Fruit fly (Drosophila melanogaster) whole organism, embryonic: ENCODE results near the gene CG4218.
A peak's percentile ranks its signal among the peaks of the same experiment; 100 is the strongest.

Source experiments
- Aef1 ChIP-seq: fragments of 200-800 bp; sonication (Bioruptor generic); IDR thresholded peaks from 3 replicates; pipeline ENCODE4 v1.3.6; 2022; ENCODE audit warnings: missing biosample characterization, missing genetic modification characterization
- BtbVII ChIP-seq: fragments of 200-800 bp; sonication (Bioruptor generic); optimal IDR thresholded peaks from 3 replicates; lab custom pipeline; 2017; ENCODE audit warnings: missing biosample characterization, mild to moderate bottlenecking, missing genetic modification characterization
- CG13775 ChIP-seq: fragments of 200-800 bp; sonication (Bioruptor generic); optimal IDR thresholded peaks from 3 replicates; lab custom pipeline; 2017; ENCODE audit warnings: missing biosample characterization, mild to moderate bottlenecking, missing genetic modification characterization
- CG15269 ChIP-seq: fragments of 200-800 bp; sonication (Bioruptor generic); optimal IDR thresholded peaks from 2 replicates; lab custom pipeline; 2018; ENCODE audit warnings: missing biosample characterization, mild to moderate bottlenecking, missing genetic modification characterization, moderate library complexity
- CG1602 ChIP-seq: fragments of 200-800 bp; sonication (Bioruptor generic); optimal IDR thresholded peaks from 3 replicates; lab custom pipeline; 2016; ENCODE audit warnings: missing biosample characterization, missing genetic modification characterization
- CG17328 ChIP-seq: fragments of 200-800 bp; sonication (Bioruptor generic); IDR thresholded peaks from 2 replicates; pipeline ENCODE4 v1.3.6; 2022; ENCODE audit warnings: missing biosample characterization, missing genetic modification characterization
- CG17361 ChIP-seq: fragments of 200-800 bp; sonication (Bioruptor generic); IDR thresholded peaks from 3 replicates; pipeline ENCODE4 v1.3.6; 2022; ENCODE audit warnings: missing biosample characterization, missing genetic modification characterization
- CG2678 ChIP-seq: fragments of 200-800 bp; sonication (Bioruptor generic); optimal IDR thresholded peaks from 3 replicates; lab custom pipeline; 2019; ENCODE audit warnings: missing biosample characterization, mild to moderate bottlenecking, missing genetic modification characterization, moderate library complexity
- CG2875 ChIP-seq: fragments of 200-800 bp; sonication (Bioruptor generic); optimal IDR thresholded peaks from 2 replicates; lab custom pipeline; 2017; ENCODE audit warnings: missing biosample characterization, mild to moderate bottlenecking, missing genetic modification characterization, missing genetic modification reagents
- CG31224 ChIP-seq: fragments of 200-800 bp; sonication (Bioruptor generic); IDR thresholded peaks from 2 replicates; pipeline ENCODE4 v1.3.6; 2022; ENCODE audit warnings: missing biosample characterization, missing genetic modification characterization
- CG32532 ChIP-seq: fragments of 200-800 bp; sonication (Bioruptor generic); IDR thresholded peaks from 2 replicates; pipeline ENCODE4 v1.3.6; 2022; ENCODE audit warnings: missing biosample characterization, missing genetic modification characterization
- CG34376 ChIP-seq: fragments of 200-800 bp; sonication (Bioruptor generic); optimal IDR thresholded peaks from 2 replicates; lab custom pipeline; 2018; ENCODE audit warnings: missing biosample characterization, mild to moderate bottlenecking, missing genetic modification characterization
- CG4360 ChIP-seq: fragments of 200-800 bp; sonication (Bioruptor generic); IDR thresholded peaks from 2 replicates; pipeline ENCODE4 v1.3.6; 2022; ENCODE audit warnings: missing biosample characterization, missing genetic modification characterization
- CG6272 ChIP-seq: fragments of 200-800 bp; sonication (Bioruptor generic); IDR thresholded peaks from 2 replicates; pipeline ENCODE4 v1.3.6; 2022; ENCODE audit warnings: missing biosample characterization, missing genetic modification characterization
- CG7963 ChIP-seq: fragments of 200-800 bp; sonication (Bioruptor generic); IDR thresholded peaks from 3 replicates; pipeline ENCODE4 v1.3.6; 2022; ENCODE audit warnings: missing biosample characterization, missing genetic modification characterization; ENCODE audit not compliant: partially characterized antibody
- CG8281 ChIP-seq: fragments of 200-800 bp; sonication (Bioruptor generic); optimal IDR thresholded peaks from 2 replicates; lab custom pipeline; 2018; ENCODE audit warnings: missing biosample characterization, mild to moderate bottlenecking, missing genetic modification characterization, moderate library complexity
- CG8478 ChIP-seq: fragments of >200 bp; optimal IDR thresholded peaks from 2 replicates; lab custom pipeline; 2018
- CG9609 ChIP-seq: fragments of 200-800 bp; sonication (Bioruptor generic); optimal IDR thresholded peaks from 3 replicates; lab custom pipeline; 2016; ENCODE audit warnings: missing biosample characterization, missing genetic modification characterization
- CHES-1-like ChIP-seq: fragments of 200-800 bp; sonication (Bioruptor generic); optimal IDR thresholded peaks from 2 replicates; lab custom pipeline; 2016; ENCODE audit warnings: missing biosample characterization, missing genetic modification characterization
- CkIIα-i1 ChIP-seq: fragments of 200-800 bp; sonication (Bioruptor generic); IDR thresholded peaks from 2 replicates; pipeline ENCODE4 v1.3.6; 2022; ENCODE audit warnings: missing biosample characterization, missing genetic modification characterization
- D ChIP-seq, 2 experiments: fragments of 200-800 bp in 1 of 2; fragments of >200 bp in 1 of 2; sonication (Bioruptor generic) in 1 of 2; optimal IDR thresholded peaks; 2 replicates in 1 of 2; 3 replicates in 1 of 2; lab custom pipeline; 2017; ENCODE audit warnings: mild to moderate bottlenecking in 1 of 2, missing biosample characterization in 1 of 2, missing genetic modification characterization in 1 of 2, missing genetic modification reagents in 1 of 2
- D19A ChIP-seq: fragments of 200-800 bp; optimal IDR thresholded peaks from 3 replicates; lab custom pipeline; 2019; ENCODE audit warnings: missing biosample characterization, mild to moderate bottlenecking, missing genetic modification characterization, moderate library complexity
- H2.0 ChIP-seq: fragments of 200-800 bp; sonication (Bioruptor generic); IDR thresholded peaks from 2 replicates; pipeline ENCODE4 v1.3.6; 2022; ENCODE audit warnings: missing biosample characterization, missing genetic modification characterization
- Kr ChIP-seq: fragments of 200-800 bp; sonication (Bioruptor generic); optimal IDR thresholded peaks from 2 replicates; lab custom pipeline; 2017; ENCODE audit warnings: missing biosample characterization, mild to moderate bottlenecking, missing genetic modification characterization
- MBD-R2 ChIP-seq: fragments of 200-800 bp; sonication (Bioruptor generic); IDR thresholded peaks from 2 replicates; pipeline ENCODE4 v1.3.6; 2022; ENCODE audit warnings: missing biosample characterization, missing genetic modification characterization
- Mes4 ChIP-seq: fragments of 200-800 bp; sonication (Bioruptor generic); optimal IDR thresholded peaks from 2 replicates; lab custom pipeline; 2016; ENCODE audit warnings: missing biosample characterization, missing genetic modification characterization
- Myb ChIP-seq: fragments of 200-800 bp; sonication (Bioruptor generic); optimal IDR thresholded peaks from 2 replicates; lab custom pipeline; 2016; ENCODE audit warnings: missing biosample characterization, missing genetic modification characterization
- TFAM ChIP-seq: fragments of 200-800 bp; sonication (Bioruptor generic); optimal IDR thresholded peaks from 2 replicates; lab custom pipeline; 2017; ENCODE audit warnings: missing biosample characterization, missing genetic modification characterization, inconsistent platforms
- Taf1 ChIP-seq: fragments of 200-800 bp; sonication (Bioruptor generic); IDR thresholded peaks from 2 replicates; pipeline ENCODE4 v1.3.6; 2022; ENCODE audit warnings: missing biosample characterization, missing genetic modification characterization
- YL-1 ChIP-seq: fragments of 200-800 bp; sonication (Bioruptor generic); optimal IDR thresholded peaks from 3 replicates; lab custom pipeline; 2017; ENCODE audit warnings: missing biosample characterization, mild to moderate bottlenecking, missing genetic modification characterization
- ap ChIP-seq: fragments of 200-800 bp; sonication (Bioruptor generic); IDR thresholded peaks from 2 replicates; pipeline ENCODE4 v1.3.6; 2022; ENCODE audit warnings: missing biosample characterization, missing genetic modification characterization
- ase ChIP-seq: fragments of 200-800 bp; sonication (Bioruptor generic); IDR thresholded peaks from 3 replicates; pipeline ENCODE4 v1.3.6; 2022; ENCODE audit warnings: missing biosample characterization, missing genetic modification characterization
- cad ChIP-seq: fragments of >200 bp; optimal IDR thresholded peaks from 2 replicates; lab custom pipeline; 2017; ENCODE audit warnings: missing biosample characterization, missing genetic modification characterization
- cg ChIP-seq: fragments of 200-800 bp; sonication (Bioruptor generic); optimal IDR thresholded peaks from 3 replicates; lab custom pipeline; 2019; ENCODE audit warnings: missing biosample characterization, mild to moderate bottlenecking, missing genetic modification characterization, moderate library complexity
- ci ChIP-seq: fragments of 200-800 bp; sonication (Bioruptor generic); IDR thresholded peaks from 3 replicates; pipeline ENCODE4 v1.3.6; 2022; ENCODE audit warnings: missing biosample characterization, missing genetic modification characterization
- dati ChIP-seq: fragments of 200-800 bp; sonication (Bioruptor generic); IDR thresholded peaks from 2 replicates; pipeline ENCODE4 v1.3.6; 2022; ENCODE audit warnings: missing biosample characterization, missing genetic modification characterization
- dysf ChIP-seq: fragments of 200-800 bp; sonication (Bioruptor generic); IDR thresholded peaks from 3 replicates; pipeline ENCODE4 v1.3.6; 2022; ENCODE audit warnings: missing biosample characterization, missing genetic modification characterization
- ems ChIP-seq: fragments of 200-800 bp; sonication (Bioruptor generic); optimal IDR thresholded peaks from 3 replicates; lab custom pipeline; 2016; ENCODE audit warnings: missing biosample characterization, missing genetic modification characterization
- eyg ChIP-seq: fragments of 200-800 bp; sonication (Bioruptor generic); optimal IDR thresholded peaks from 3 replicates; lab custom pipeline; 2016; ENCODE audit warnings: missing biosample characterization, missing genetic modification characterization
- fu2 ChIP-seq: fragments of 200-800 bp; sonication (Bioruptor generic); optimal IDR thresholded peaks from 2 replicates; lab custom pipeline; 2016; ENCODE audit warnings: missing biosample characterization, missing genetic modification characterization
- jumu ChIP-seq: fragments of 200-800 bp; sonication (Bioruptor generic); optimal IDR thresholded peaks from 3 replicates; lab custom pipeline; 2016; ENCODE audit warnings: missing biosample characterization, missing genetic modification characterization
- ken ChIP-seq: fragments of 200-800 bp; sonication (Bioruptor generic); IDR thresholded peaks from 3 replicates; pipeline ENCODE4 v1.3.6; 2022; ENCODE audit warnings: missing biosample characterization, missing genetic modification characterization
- kni ChIP-seq: fragments of 200-800 bp; sonication (Bioruptor generic); optimal IDR thresholded peaks from 3 replicates; lab custom pipeline; 2017; ENCODE audit warnings: mild to moderate bottlenecking, missing biosample characterization, missing genetic modification reagents, missing genetic modification characterization
- luna ChIP-seq: fragments of 200-800 bp; sonication (Bioruptor generic); optimal IDR thresholded peaks from 2 replicates; lab custom pipeline; 2016; ENCODE audit warnings: missing biosample characterization, missing genetic modification characterization
- maf-S ChIP-seq: fragments of 200-800 bp; sonication (Bioruptor generic); optimal IDR thresholded peaks from 2 replicates; lab custom pipeline; 2016; ENCODE audit warnings: missing biosample characterization, missing genetic modification characterization
- odd ChIP-seq: fragments of 200-800 bp; sonication (Bioruptor generic); optimal IDR thresholded peaks from 2 replicates; lab custom pipeline; 2017; ENCODE audit warnings: missing biosample characterization, mild to moderate bottlenecking, missing genetic modification characterization
- pita ChIP-seq: fragments of 200-800 bp; sonication (Bioruptor generic); optimal IDR thresholded peaks from 2 replicates; lab custom pipeline; 2017; ENCODE audit warnings: missing biosample characterization, mild to moderate bottlenecking, missing genetic modification characterization
- prd ChIP-seq, 3 experiments: fragments of >200 bp in 2 of 3; fragments of 200-800 bp in 1 of 3; sonication (Bioruptor generic) in 1 of 3; optimal IDR thresholded peaks in 2 of 3; IDR thresholded peaks in 1 of 3; 2 replicates in 2 of 3; 3 replicates in 1 of 3; pipeline versions ENCODE4 v1.3.6 to Lab custom; 2017 to 2022; ENCODE audit warnings: missing biosample characterization in 1 of 3, missing genetic modification characterization in 1 of 3
- psq ChIP-seq: fragments of 200-800 bp; sonication (Bioruptor generic); optimal IDR thresholded peaks from 2 replicates; lab custom pipeline; 2017; ENCODE audit warnings: missing biosample characterization, missing genetic modification characterization

CG4218 gene

dm6 chr2L:14502578-14503426 lies 46.1 kb downstream of the CG4218 start (continued):
- no peak for TF ChIP-seq CG7963 (GFP tag; lab: Robert Waterston, UW)
- TF ChIP-seq CG9609 (GFP tag; lab: Kevin White, UChicago), result peak; percentile 91
- TF ChIP-seq Myb (GFP tag; lab: Kevin White, UChicago), result peak; percentile 78
- TF ChIP-seq fu2 (GFP tag; lab: Kevin White, UChicago), result peak; percentile 86
- TF ChIP-seq D (optimal IDR thresholded peaks at IDR 0.05; lab: Kevin White, UChicago), result no peak
- TF ChIP-seq D (GFP tag; optimal IDR thresholded peaks at IDR 0.05; lab: Kevin White, UChicago), result peak; percentile 89
- peak; percentile 93 for TF ChIP-seq ems (GFP tag; lab: Kevin White, UChicago)
- peak; percentile 77 for TF ChIP-seq CG8281
- TF ChIP-seq CG17361 (GFP tag; lab: Robert Waterston, UW), result peak; percentile 92
- TF ChIP-seq prd (optimal IDR thresholded peaks at IDR 0.05; lab: Kevin White, UChicago), result no peak
- peak; percentile 92 for TF ChIP-seq prd (GFP tag; IDR thresholded peaks at IDR 0.05; lab: Robert Waterston, UW)
- TF ChIP-seq CG2875 (GFP tag; lab: Kevin White, UChicago), result peak; percentile 89
- TF ChIP-seq psq (GFP tag; lab: Kevin White, UChicago), result peak; percentile 60
- peak; percentile 83 for TF ChIP-seq CG13775 (GFP tag; lab: Kevin White, UChicago)
- TF ChIP-seq dysf (GFP tag; lab: Robert Waterston, UW), result peak; percentile 94
- TF ChIP-seq CG4360 (GFP tag; lab: Robert Waterston, UW), result peak; percentile 69
- TF ChIP-seq Kr (GFP tag; lab: Kevin White, UChicago), result no peak
- peak; percentile 34 for TF ChIP-seq CG34376 (GFP tag; lab: Kevin White, UChicago)
- TF ChIP-seq CG8478, result no peak
- TF ChIP-seq kni, result peak; percentile 67
- TF ChIP-seq CG15269, result peak; percentile 95
- peak; percentile 90 for TF ChIP-seq ken (GFP tag; lab: Robert Waterston, UW)
- TF ChIP-seq MBD-R2 (GFP tag; lab: Robert Waterston, UW), result peak; percentile 67; the same call in 1 of the 2 replicates
- peak; percentile 94 for TF ChIP-seq H2.0 (GFP tag; lab: Robert Waterston, UW)
- peak; percentile 88 for TF ChIP-seq CG1602 (GFP tag; lab: Kevin White, UChicago)
- peak; percentile 89 for TF ChIP-seq jumu (GFP tag; lab: Kevin White, UChicago)
- TF ChIP-seq ase (GFP tag; lab: Robert Waterston, UW), result peak; percentile 90
- TF ChIP-seq luna (GFP tag; lab: Kevin White, UChicago), result peak; percentile 78
- 0 out of 2 replicates have a peak, but pooled peaks have one; percentile 22 for TF ChIP-seq CkIIα-i1 (GFP tag; lab: Robert Waterston, UW)
- peak; percentile 81; the same call in 1 of the 2 replicates for TF ChIP-seq Taf1 (GFP tag; lab: Robert Waterston, UW)
- peak; percentile 83 for TF ChIP-seq D19A (tag; lab: Kevin White, UChicago)
- peak; percentile 85 for TF ChIP-seq Mes4 (GFP tag; lab: Kevin White, UChicago)
- TF ChIP-seq CG17328 (GFP tag; lab: Robert Waterston, UW), result peak; percentile 95
- TF ChIP-seq Aef1 (GFP tag; lab: Robert Waterston, UW), result peak; percentile 91
- no peak for TF ChIP-seq cad (GFP tag; lab: Kevin White, UChicago)
- TF ChIP-seq ci (GFP tag; lab: Robert Waterston, UW), result peak; percentile 98
- peak; percentile 90 for TF ChIP-seq eyg (GFP tag; lab: Kevin White, UChicago)
- TF ChIP-seq BtbVII (GFP tag; lab: Kevin White, UChicago), result peak; percentile 89
- peak; percentile 82 for TF ChIP-seq maf-S (GFP tag; lab: Kevin White, UChicago)
- TF ChIP-seq CG6272 (GFP tag; lab: Robert Waterston, UW), result peak; percentile 84
- peak; percentile 79 for TF ChIP-seq TFAM (GFP tag; lab: Kevin White, UChicago)
- TF ChIP-seq pita (GFP tag; lab: Kevin White, UChicago), result no peak
- peak; percentile 95 for TF ChIP-seq CG2678 (tag; lab: Kevin White, UChicago)
- peak; percentile 86 for TF ChIP-seq CG31224 (GFP tag; lab: Robert Waterston, UW)
- peak; percentile 92 for TF ChIP-seq ap (GFP tag; lab: Robert Waterston, UW)
- peak; percentile 93 for TF ChIP-seq CG32532 (GFP tag; lab: Robert Waterston, UW)
- peak; percentile 90 for TF ChIP-seq CHES-1-like (GFP tag; lab: Kevin White, UChicago)
- no peak for TF ChIP-seq cg (GFP tag; lab: Kevin White, UChicago)
- peak; percentile 81 for TF ChIP-seq dati
- TF ChIP-seq odd (GFP tag; lab: Kevin White, UChicago), result peak; percentile 89
- TF ChIP-seq YL-1 (GFP tag; lab: Kevin White, UChicago), result peak; percentile 57
